Worm (Caenorhabditis elegans) whole organism, L3 larva: ENCODE results near the gene clec-255.

Experiments used
- ceh-16 ChIP-seq: sonication (generic microtip); optimal IDR thresholded peaks from 2 replicates; lab custom pipeline; 2017; ENCODE audit warnings: missing biosample characterization, missing genetic modification characterization
- ceh-9 ChIP-seq: sonication (generic microtip); optimal IDR thresholded peaks from 2 replicates; lab custom pipeline; 2018; ENCODE audit warnings: missing biosample characterization, missing genetic modification characterization
- elt-3 ChIP-seq, 3 experiments: fragments of 150-350 bp in 1 of 3; sonication (generic microtip) in 2 of 3; optimal IDR thresholded peaks; 2 replicates in 2 of 3; 4 replicates in 1 of 3; lab custom pipeline; 2014 to 2017; ENCODE audit warnings: missing biosample characterization in 3 of 3, missing genetic modification characterization in 3 of 3
- tbx-2 ChIP-seq: sonication (generic microtip); optimal IDR thresholded peaks from 2 replicates; lab custom pipeline; 2016; ENCODE audit warnings: mild to moderate bottlenecking, missing genetic modification characterization, missing compliant biosample characterization

DNA sequence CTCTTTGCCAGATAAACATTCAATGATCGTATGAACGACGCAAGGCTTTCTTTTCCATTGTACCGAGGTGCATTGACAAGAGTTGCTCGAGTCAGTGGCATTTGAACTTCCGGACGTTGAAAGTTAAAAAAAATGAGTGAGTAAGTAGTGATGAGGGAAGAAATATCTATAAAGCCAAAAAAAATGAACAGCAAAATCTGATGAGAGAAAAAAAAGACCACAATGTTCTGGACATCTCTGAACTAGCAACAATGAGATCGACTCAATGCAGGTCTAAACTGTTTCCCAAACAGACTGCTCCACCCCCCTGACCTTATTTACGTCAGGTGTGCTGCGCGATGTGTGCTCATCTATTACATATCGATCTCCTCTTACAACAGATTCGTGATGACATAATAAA is 20.1 kb downstream of the clec-255 start, which contains the start of the genes F11D11.21 and F11D11.12:
- TF ChIP-seq ceh-9 (tag; lab: Kevin White, UChicago): no peak
- TF ChIP-seq tbx-2 (tag; lab: Kevin White, UChicago): no peak
- no peak for TF ChIP-seq elt-3 (tag; optimal IDR thresholded peaks at IDR 0.05; lab: Kevin White, UChicago)
- no peak for TF ChIP-seq ceh-16 (tag; lab: Kevin White, UChicago)
